Worm (Caenorhabditis elegans) whole organism, late embryonic: ENCODE data around the gene sdz-13.

Source experiments
- ceh-2 ChIP-seq: sonication (generic microtip); optimal IDR thresholded peaks from 2 replicates; lab custom pipeline; 2016; ENCODE audit warnings: missing genotype, missing genetic modification characterization, missing compliant biosample characterization
- ceh-48 ChIP-seq: sonication (generic microtip); optimal IDR thresholded peaks from 2 replicates; lab custom pipeline; 2016; ENCODE audit warnings: missing genetic modification characterization, inconsistent platforms, missing compliant biosample characterization
- elt-2 ChIP-seq: sonication (generic microtip); optimal IDR thresholded peaks from 2 replicates; lab custom pipeline; 2016; ENCODE audit warnings: missing genetic modification reagents, missing genetic modification characterization, missing compliant biosample characterization
- nfya-1 ChIP-seq: sonication (generic microtip); optimal IDR thresholded peaks from 2 replicates; lab custom pipeline; 2017; ENCODE audit warnings: missing genetic modification characterization, mild to moderate bottlenecking, missing compliant biosample characterization, antibody characterized with exemption, moderate library complexity
- nhr-11 ChIP-seq: fragments of 150-350 bp; optimal IDR thresholded peaks from 2 replicates; lab custom pipeline; 2014; ENCODE audit warnings: missing biosample characterization, missing genetic modification characterization
- unc-3 ChIP-seq, 2 experiments: fragments of 200-800 bp in 1 of 2; sonication (Bioruptor generic) in 1 of 2; sonication (generic microtip) in 1 of 2; conservative IDR thresholded peaks in 1 of 2; optimal IDR thresholded peaks in 1 of 2; 2 replicates each; pipeline versions ENCODE4 v1.3.6 to Lab custom; 2016 to 2022; ENCODE audit warnings: missing compliant biosample characterization in 2 of 2, missing genetic modification characterization in 2 of 2, missing genetic modification reagents in 1 of 2

DNA sequence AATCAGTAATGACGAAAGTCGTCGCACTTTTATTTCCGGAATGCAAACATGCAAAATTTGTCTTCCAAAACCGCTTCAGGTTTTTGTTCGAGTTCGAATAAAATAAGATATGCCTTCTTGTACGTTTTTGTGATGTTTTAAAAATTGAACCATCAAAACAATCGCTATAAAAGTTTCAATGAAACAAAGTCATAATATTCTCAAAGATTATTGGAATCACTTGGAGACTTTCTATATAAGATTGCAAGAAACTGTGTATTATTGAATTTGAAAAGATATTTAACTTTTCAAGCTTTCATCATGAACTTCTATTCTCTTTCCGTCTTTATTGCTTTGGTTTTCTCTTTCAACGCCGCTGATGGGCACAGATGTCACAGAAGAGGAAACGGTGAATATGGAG, 2.6 kb downstream of the sdz-13 start, which contains the start of gene fipr-14:
- TF ChIP-seq nhr-11 (tag; lab: Kevin White, UChicago) (no peak), ceh-48 (tag; lab: Kevin White, UChicago) (no peak), nfya-1 (tag; lab: Kevin White, UChicago) (no peak), unc-3 (GFP tag; conservative IDR thresholded peaks at IDR 0.05; lab: Robert Waterston, UW) (no peak), unc-3 (tag; optimal IDR thresholded peaks at IDR 0.05; lab: Kevin White, UChicago) (no peak), ceh-2 (tag; lab: Kevin White, UChicago) (no peak), elt-2 (tag; lab: Kevin White, UChicago) (no peak)
